Worm (Caenorhabditis elegans) whole organism, mixed stage, embryonic: ENCODE measurements around the gene nra-1.

Source experiments
- ceh-39 ChIP-seq: fragments of 150-350 bp; optimal IDR thresholded peaks from 2 replicates; lab custom pipeline; 2014; ENCODE audit warnings: missing biosample characterization, missing genetic modification characterization
- flh-1 ChIP-seq: fragments of 200-800 bp; sonication (Bioruptor generic); optimal IDR thresholded peaks from 2 replicates; lab custom pipeline; 2018; ENCODE audit warnings: mild to moderate bottlenecking, missing genetic modification characterization, moderate library complexity, missing compliant biosample characterization
- lin-13 ChIP-seq: fragments of 150-350 bp; optimal IDR thresholded peaks from 2 replicates; lab custom pipeline; 2014; ENCODE audit warnings: missing biosample characterization, missing genetic modification characterization
- lsy-2 ChIP-seq: fragments of 150-350 bp; optimal IDR thresholded peaks from 2 replicates; lab custom pipeline; 2014; ENCODE audit warnings: missing biosample characterization, missing genetic modification characterization
- mep-1 ChIP-seq: fragments of 150-350 bp; optimal IDR thresholded peaks from 2 replicates; lab custom pipeline; 2017; ENCODE audit warnings: missing biosample characterization, missing genetic modification reagents, missing genetic modification characterization, inconsistent platforms
- mls-2 ChIP-seq: sonication (generic microtip); optimal IDR thresholded peaks from 2 replicates; lab custom pipeline; 2016; ENCODE audit warnings: mild to moderate bottlenecking, missing genetic modification characterization, moderate library complexity, missing compliant biosample characterization
- nhr-76 ChIP-seq: sonication (generic microtip); optimal IDR thresholded peaks from 2 replicates; lab custom pipeline; 2017; ENCODE audit warnings: missing biosample characterization, missing genetic modification characterization
- pha-4 ChIP-seq: fragments of 150-350 bp; optimal IDR thresholded peaks from 2 replicates; lab custom pipeline; 2018; ENCODE audit warnings: missing biosample characterization, missing genetic modification reagents, missing genetic modification characterization
- sptf-1 ChIP-seq: sonication (generic microtip); optimal IDR thresholded peaks from 2 replicates; lab custom pipeline; 2017; ENCODE audit warnings: mild to moderate bottlenecking, missing genetic modification characterization, moderate library complexity, missing compliant biosample characterization
- unc-39 ChIP-seq: fragments of 150-350 bp; optimal IDR thresholded peaks from 2 replicates; lab custom pipeline; 2014; ENCODE audit warnings: missing biosample characterization, missing genetic modification characterization

DNA sequence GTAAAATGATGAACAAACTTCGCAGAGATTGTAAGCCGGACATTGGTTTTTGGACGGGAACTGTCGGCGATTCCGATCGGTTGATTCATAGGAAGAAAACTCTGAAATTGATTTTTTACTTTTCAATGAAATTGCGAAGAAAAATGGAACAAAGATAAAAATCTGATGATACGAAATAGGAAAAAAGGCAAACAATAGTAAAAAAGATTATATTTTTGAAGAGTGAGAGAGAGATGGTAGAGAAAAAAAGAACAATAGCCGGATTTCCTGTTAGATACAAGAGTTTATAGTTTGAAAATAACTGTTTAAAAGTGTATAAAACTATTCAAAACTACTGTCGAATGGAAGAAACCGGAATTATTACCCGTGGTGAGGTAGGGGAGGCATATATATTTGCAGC is at the start of gene nra-1:
- TF ChIP-seq nhr-76 (tag; lab: Kevin White, UChicago) (no peak), mep-1 (tag; lab: Kevin White, UChicago) (no peak), unc-39 (tag; lab: Kevin White, UChicago) (no peak), flh-1 (no peak), ceh-39 (tag; lab: Kevin White, UChicago) (no peak), lin-13 (tag; lab: Kevin White, UChicago) (no peak), lsy-2 (tag; lab: Kevin White, UChicago) (no peak), sptf-1 (no peak), pha-4 (no peak), mls-2 (no peak)
